Fruit fly (Drosophila melanogaster): ENCODE measurements around the gene CG13085.

DNA sequence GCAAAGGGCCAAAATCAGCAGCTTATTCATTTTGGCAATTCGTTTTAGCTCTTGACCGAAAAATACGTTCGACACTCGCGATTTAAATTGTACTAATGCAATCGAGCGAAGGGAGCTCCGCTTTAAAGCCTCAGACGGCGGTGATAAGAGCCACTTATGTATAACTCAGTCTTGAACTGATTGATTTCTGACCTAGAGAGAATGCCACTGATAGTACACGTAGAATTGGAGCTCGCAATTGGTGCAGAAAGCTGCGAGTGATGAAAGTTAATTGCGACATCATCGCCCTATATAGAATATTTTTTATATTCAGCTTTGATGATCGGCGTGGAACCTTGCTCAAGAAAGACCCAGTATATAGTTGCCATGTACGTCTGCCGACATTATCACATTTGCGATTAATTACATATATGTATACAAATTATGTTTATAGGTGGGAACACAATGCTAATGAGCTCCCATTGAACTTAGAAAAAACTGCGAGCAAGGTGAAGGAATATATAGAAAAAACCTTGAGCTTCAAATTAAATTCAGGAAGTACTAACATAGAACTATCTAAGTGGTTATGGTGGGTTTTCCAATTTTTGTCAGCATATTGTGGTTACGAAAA is 37.6 kb upstream of the CG13085 start, which contains the start of gene fon:
- no peak for TF ChIP-seq Abd-B (GFP tag; optimal IDR thresholded peaks at IDR 0.05)
- TF ChIP-seq psq (GFP tag; optimal IDR thresholded peaks at IDR 0.05) = no peak
- no peak for TF ChIP-seq Dfd (GFP tag; optimal IDR thresholded peaks at IDR 0.05)
- no peak for TF ChIP-seq Myc (optimal IDR thresholded peaks at IDR 0.05)
- no peak for TF ChIP-seq dsf (GFP tag; optimal IDR thresholded peaks at IDR 0.05; ENCODE audit: borderline replicate concordance)
- no peak for TF ChIP-seq GATAd (GFP tag; optimal IDR thresholded peaks at IDR 0.05)
- no peak for TF ChIP-seq Hr83 (GFP tag; optimal IDR thresholded peaks at IDR 0.05; ENCODE audit: poor library complexity, severe bottlenecking)
- TF ChIP-seq lola (GFP tag; optimal IDR thresholded peaks at IDR 0.05) = no peak
- no peak for TF ChIP-seq HLH106 (tag; optimal IDR thresholded peaks at IDR 0.05)
